Worm (Caenorhabditis elegans): ENCODE data around the gene sas-5.

The sas-5 gene

DNA sequence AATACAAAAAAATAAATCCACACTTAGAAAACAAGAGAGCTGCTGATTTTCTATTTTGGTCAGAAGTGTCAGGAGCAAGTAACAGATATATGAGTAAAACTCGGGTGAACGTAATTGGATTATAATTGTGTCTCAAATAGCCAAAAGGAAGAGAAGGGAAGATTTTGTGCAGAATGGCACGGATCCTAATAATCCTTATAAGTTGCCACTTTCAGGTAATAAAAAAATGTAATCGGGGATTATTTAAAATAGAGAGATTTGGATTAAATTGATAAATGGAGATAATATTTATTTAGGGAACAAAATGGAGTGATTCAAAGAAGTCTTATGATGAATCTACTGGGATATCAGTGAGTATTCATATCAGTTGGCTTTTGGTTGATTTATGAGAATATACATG, 14.4 kb downstream of the sas-5 start:
- TF ChIP-seq elt-1 (tag; optimal IDR thresholded peaks at IDR 0.05; ENCODE audit: borderline replicate concordance, insufficient read depth) (no peak), ces-1 (GFP tag; optimal IDR thresholded peaks at IDR 0.05) (peak; percentile 4), M03D4.4 (tag; optimal IDR thresholded peaks at IDR 0.05) (no peak)

ce11 chrV:11627837-11628236, 17.3 kb downstream of the sas-5 start:
- TF ChIP-seq mls-2 (tag; optimal IDR thresholded peaks at IDR 0.05) (no peak), ztf-11 (tag; optimal IDR thresholded peaks at IDR 0.05) (no peak), sptf-1 (tag; optimal IDR thresholded peaks at IDR 0.05) (no peak), elt-3 (tag; optimal IDR thresholded peaks at IDR 0.05) (no peak), nhr-76 (tag; optimal IDR thresholded peaks at IDR 0.05) (no peak), lin-13 (tag; optimal IDR thresholded peaks at IDR 0.05) (no peak), drap-1 (GFP tag; optimal IDR thresholded peaks at IDR 0.05) (no peak), lsy-2 (tag; optimal IDR thresholded peaks at IDR 0.05) (no peak), lin-32 (GFP tag; optimal IDR thresholded peaks at IDR 0.05) (no peak), hlh-1 (tag; optimal IDR thresholded peaks at IDR 0.05) (no peak), nhr-2 (tag; optimal IDR thresholded peaks at IDR 0.05) (no peak), cnd-1 (tag; optimal IDR thresholded peaks at IDR 0.05) (no peak), sem-2 (GFP tag; optimal IDR thresholded peaks at IDR 0.05) (no peak), M03D4.4 (tag; optimal IDR thresholded peaks at IDR 0.05) (no peak), nhr-237 (tag; optimal IDR thresholded peaks at IDR 0.05) (no peak), mab-5 (tag; optimal IDR thresholded peaks at IDR 0.05) (no peak), bed-3 (GFP tag; optimal IDR thresholded peaks at IDR 0.05) (no peak), ceh-39 (tag; optimal IDR thresholded peaks at IDR 0.05) (no peak), elt-1 (tag; optimal IDR thresholded peaks at IDR 0.05; ENCODE audit: borderline replicate concordance, insufficient read depth) (no peak)

ce11 chrV:11629222-11630026, 18.9 kb downstream of the sas-5 start, which contains the start of gene F35B12.10:
F35B12.10 (minus strand) TSS chrV:11629272.
- TF ChIP-seq blmp-1 (tag; optimal IDR thresholded peaks at IDR 0.05) (no peak), ceh-43 (GFP tag; optimal IDR thresholded peaks at IDR 0.05) (no peak), zip-8 (tag; optimal IDR thresholded peaks at IDR 0.05) (no peak), nhr-76 (tag; optimal IDR thresholded peaks at IDR 0.05) (no peak), M03D4.4 (tag; optimal IDR thresholded peaks at IDR 0.05) (no peak), nhr-28 (tag; optimal IDR thresholded peaks at IDR 0.05) (no peak), nhr-12 (tag; optimal IDR thresholded peaks at IDR 0.05) (no peak), elt-3 (tag; optimal IDR thresholded peaks at IDR 0.05) (no peak), sptf-1 (tag; optimal IDR thresholded peaks at IDR 0.05) (no peak), tbx-8 (GFP tag; optimal IDR thresholded peaks at IDR 0.05) (no peak), cnd-1 (tag; optimal IDR thresholded peaks at IDR 0.05) (no peak), mls-2 (tag; optimal IDR thresholded peaks at IDR 0.05) (no peak)

ce11 chrV:11631128-11631527, 20.6 kb downstream of the sas-5 start:
- TF ChIP-seq ces-1 (GFP tag; optimal IDR thresholded peaks at IDR 0.05), result peak; percentile 6
- TF ChIP-seq ztf-11 (tag; optimal IDR thresholded peaks at IDR 0.05), result no peak

- TF ChIP-seq nhr-12 (tag; optimal IDR thresholded peaks at IDR 0.05), result no peak
- no peak for TF ChIP-seq drap-1 (GFP tag; optimal IDR thresholded peaks at IDR 0.05)
- TF ChIP-seq nhr-2 (tag; optimal IDR thresholded peaks at IDR 0.05), result no peak
- no peak for TF ChIP-seq blmp-1 (tag; optimal IDR thresholded peaks at IDR 0.05)
Observed at ce11 chrV:11635587-11635986, 25.1 kb downstream of the sas-5 start.

- TF ChIP-seq nhr-28 (tag; optimal IDR thresholded peaks at IDR 0.05) (no peak), sem-2 (GFP tag; optimal IDR thresholded peaks at IDR 0.05) (no peak)
Observed at ce11 chrV:11637191-11637590, 26.7 kb downstream of the sas-5 start, which contains the start of gene sipa-1. sipa-1 (minus strand) TSS chrV:11637291.

- TF ChIP-seq lsy-2 (tag; optimal IDR thresholded peaks at IDR 0.05) (no peak), cnd-1 (tag; optimal IDR thresholded peaks at IDR 0.05) (no peak), sptf-1 (tag; optimal IDR thresholded peaks at IDR 0.05) (peak; percentile 41), unc-120 (tag; optimal IDR thresholded peaks at IDR 0.05; ENCODE audit: poor library complexity, severe bottlenecking) (peak; percentile 13), ceh-83 (GFP tag; optimal IDR thresholded peaks at IDR 0.05) (peak; percentile 32), lin-13 (tag; optimal IDR thresholded peaks at IDR 0.05) (no peak), sem-2 (GFP tag; optimal IDR thresholded peaks at IDR 0.05) (no peak), mls-2 (tag; optimal IDR thresholded peaks at IDR 0.05) (peak; percentile 24), drap-1 (GFP tag; optimal IDR thresholded peaks at IDR 0.05) (peak; percentile 23), lin-32 (GFP tag; optimal IDR thresholded peaks at IDR 0.05) (no peak), M03D4.4 (tag; optimal IDR thresholded peaks at IDR 0.05) (peak; percentile 53), bed-3 (GFP tag; optimal IDR thresholded peaks at IDR 0.05) (no peak), pha-4 (tag; optimal IDR thresholded peaks at IDR 0.05) (peak; percentile 34), snpc-4 (tag; optimal IDR thresholded peaks at IDR 0.05) (no peak), ces-1 (GFP tag; optimal IDR thresholded peaks at IDR 0.05) (peak; percentile 70)
Observed at ce11 chrV:11638634-11639117, 28.1 kb downstream of the sas-5 start.

All from whole organism, mixed stage, embryonic.